Worm (Caenorhabditis elegans) whole organism, L3 larva: ENCODE measurements around the gene srh-241.

Experiments used
- aly-2 ChIP-seq: fragments of 150-350 bp; optimal IDR thresholded peaks from 2 replicates; lab custom pipeline; 2014; ENCODE audit warnings: missing biosample characterization, missing genetic modification characterization
- ceh-82 ChIP-seq: fragments of 150-350 bp; optimal IDR thresholded peaks from 2 replicates; lab custom pipeline; 2014; ENCODE audit warnings: missing biosample characterization, missing genetic modification characterization
- nhr-28 ChIP-seq: fragments of 150-350 bp; optimal IDR thresholded peaks from 2 replicates; lab custom pipeline; 2014; ENCODE audit warnings: missing biosample characterization, missing genetic modification characterization
- pha-4 ChIP-seq: fragments of 150-350 bp; optimal IDR thresholded peaks from 2 replicates; lab custom pipeline; 2014; ENCODE audit warnings: missing biosample characterization, missing genetic modification reagents, missing genetic modification characterization

- no peak for TF ChIP-seq nhr-28
- no peak for TF ChIP-seq ceh-82 (tag; lab: Kevin White, UChicago)
- TF ChIP-seq aly-2 (tag; lab: Kevin White, UChicago), result no peak
- no peak for TF ChIP-seq pha-4 (tag; lab: Kevin White, UChicago)
Measured at ce11 chrV:2872947-2873346, 3.5 kb upstream of the srh-241 start.
